Fruit fly (Drosophila melanogaster): Measurements from ENCODE around the gene Vps45.

Gene Vps45

DNA sequence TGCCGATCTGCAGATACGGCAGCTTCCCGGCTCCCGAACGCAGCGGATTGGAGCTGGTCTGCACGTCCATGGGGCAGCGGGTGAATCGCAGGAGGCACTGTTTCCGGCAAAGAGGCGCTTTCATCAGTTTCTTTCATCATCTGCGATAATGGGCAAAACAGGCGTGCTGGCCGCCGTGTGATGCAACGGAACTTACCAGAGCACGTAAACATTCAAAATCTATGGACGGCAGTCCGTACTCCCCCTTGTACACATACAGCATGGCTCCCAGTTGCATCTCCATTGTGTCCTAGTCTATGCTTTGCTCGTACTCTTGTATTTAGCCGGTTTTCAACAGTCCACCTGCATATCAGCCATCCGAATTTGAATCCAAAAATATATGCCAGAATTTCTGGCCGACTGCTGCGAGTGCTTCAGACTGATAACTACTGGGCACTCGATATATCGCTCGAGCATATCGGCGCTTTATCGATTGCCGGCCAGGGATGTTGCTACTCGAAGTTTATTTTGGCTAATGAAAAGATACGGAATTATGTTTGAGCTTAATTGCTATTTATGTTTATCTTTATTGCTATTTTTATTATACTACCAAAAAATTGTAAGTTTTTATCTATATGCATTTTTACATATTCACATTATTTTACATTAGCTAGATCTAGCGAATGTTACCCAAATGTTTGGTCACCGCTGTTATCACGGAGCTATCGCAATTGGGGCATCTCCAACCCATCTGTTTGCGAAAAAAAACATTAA is at the start of gene Vps45, which contains the start of gene CG9393 (continued):
- TF ChIP-seq CG34376 (GFP tag; optimal IDR thresholded peaks at IDR 0.05) (peak; percentile 72), CG15269 (tag; optimal IDR thresholded peaks at IDR 0.05) (no peak), CG4820 (GFP tag; optimal IDR thresholded peaks at IDR 0.05) (peak; percentile 50), Neu2 (GFP tag; optimal IDR thresholded peaks at IDR 0.05; ENCODE audit: borderline replicate concordance) (peak; percentile 5), CG43689 (GFP tag; IDR thresholded peaks at IDR 0.05) (no peak), ro (GFP tag; IDR thresholded peaks at IDR 0.05) (no peak), tna (GFP tag; IDR thresholded peaks at IDR 0.05; ENCODE audit: partially characterized antibody) (peak; percentile 87), CG16863 (GFP tag; optimal IDR thresholded peaks at IDR 0.05) (peak; percentile 57), CG18619 (GFP tag; optimal IDR thresholded peaks at IDR 0.05) (peak; percentile 27), CG5953 (GFP tag; IDR thresholded peaks at IDR 0.05) (no peak), CkIIα-i1 (GFP tag; IDR thresholded peaks at IDR 0.05) (no peak), Bdp1 (GFP tag; optimal IDR thresholded peaks at IDR 0.05) (peak; percentile 48), mam (GFP tag; optimal IDR thresholded peaks at IDR 0.05) (peak; percentile 79), CG10959 (GFP tag; IDR thresholded peaks at IDR 0.05) (no peak), en (GFP tag; optimal IDR thresholded peaks at IDR 0.05) (no peak), pzg (GFP tag; optimal IDR thresholded peaks at IDR 0.05) (peak; percentile 80), zen (tag; optimal IDR thresholded peaks at IDR 0.05) (peak; percentile 51), bowl (GFP tag; IDR thresholded peaks at IDR 0.05) (no peak), Dll (GFP tag; IDR thresholded peaks at IDR 0.05; ENCODE audit: partially characterized antibody) (peak; percentile 95), abd-A (tag; optimal IDR thresholded peaks at IDR 0.05) (no peak), CG17385 (GFP tag; optimal IDR thresholded peaks at IDR 0.05) (peak; percentile 49), onecut (GFP tag; IDR thresholded peaks at IDR 0.05) (0 out of 2 replicates have a peak, but pooled peaks have one; percentile 18), Spps (tag; optimal IDR thresholded peaks at IDR 0.05) (no peak), CG13287 (GFP tag; IDR thresholded peaks at IDR 0.05; ENCODE audit: partially characterized antibody) (peak; percentile 97), Fer2 (tag; optimal IDR thresholded peaks at IDR 0.05) (peak; percentile 58), ash1 (GFP tag; optimal IDR thresholded peaks at IDR 0.05) (no peak), BtbVII (GFP tag; optimal IDR thresholded peaks at IDR 0.05) (no peak), Ravus (GFP tag; IDR thresholded peaks at IDR 0.05) (no peak; the same call in 1 of the 2 replicates), CG18764 (GFP tag; optimal IDR thresholded peaks at IDR 0.05) (peak; percentile 33), hbn (GFP tag; IDR thresholded peaks at IDR 0.05; ENCODE audit: partially characterized antibody) (peak; percentile 92), CG12071 (GFP tag; optimal IDR thresholded peaks at IDR 0.05) (no peak), CG2875 (GFP tag; optimal IDR thresholded peaks at IDR 0.05) (no peak), HmgZ (tag; optimal IDR thresholded peaks at IDR 0.05) (peak; percentile 75), CG13894 (tag; optimal IDR thresholded peaks at IDR 0.05) (no peak), eve (GFP tag; optimal IDR thresholded peaks at IDR 0.05) (no peak), Hr51 (GFP tag; optimal IDR thresholded peaks at IDR 0.05) (peak in 1 of 2 experiments; percentile 78), dimm (GFP tag; IDR thresholded peaks at IDR 0.05) (no peak), Nf-YC (tag; optimal IDR thresholded peaks at IDR 0.05) (peak; percentile 64), CG3838 (GFP tag; optimal IDR thresholded peaks at IDR 0.05) (no peak), lola (GFP tag; optimal IDR thresholded peaks at IDR 0.05) (peak in 1 of 3 experiments; percentile 56), kni (GFP tag; optimal IDR thresholded peaks at IDR 0.05) (peak; percentile 59), toy (GFP tag; IDR thresholded peaks at IDR 0.05) (no peak), kay (GFP tag; optimal IDR thresholded peaks at IDR 0.05) (peak; percentile 20), CG11398 (GFP tag; optimal IDR thresholded peaks at IDR 0.05) (peak; percentile 33), Dad (GFP tag; optimal IDR thresholded peaks at IDR 0.05) (peak; percentile 64), CG34422 (GFP tag; IDR thresholded peaks at IDR 0.05) (no peak; the same call in 2 of the 3 replicates), ttk (GFP tag; IDR thresholded peaks at IDR 0.05) (0 out of 2 replicates have a peak, but pooled peaks have one; percentile 7), CG4617 (GFP tag; optimal IDR thresholded peaks at IDR 0.05; ENCODE audit: borderline replicate concordance) (peak; percentile 75), tin (GFP tag; optimal IDR thresholded peaks at IDR 0.05) (peak; percentile 70)

Measured in whole organism, embryonic.